Worm (Caenorhabditis elegans) whole organism, late embryonic: ENCODE results near the gene csn-4.

Experiments
- ama-1 ChIP-seq: fragments of 150-350 bp; optimal IDR thresholded peaks from 2 replicates; lab custom pipeline; 2014
- pros-1 ChIP-seq: fragments of 150-350 bp; optimal IDR thresholded peaks from 2 replicates; lab custom pipeline; 2014; ENCODE audit warnings: missing biosample characterization, missing genetic modification reagents, missing genetic modification characterization

DNA sequence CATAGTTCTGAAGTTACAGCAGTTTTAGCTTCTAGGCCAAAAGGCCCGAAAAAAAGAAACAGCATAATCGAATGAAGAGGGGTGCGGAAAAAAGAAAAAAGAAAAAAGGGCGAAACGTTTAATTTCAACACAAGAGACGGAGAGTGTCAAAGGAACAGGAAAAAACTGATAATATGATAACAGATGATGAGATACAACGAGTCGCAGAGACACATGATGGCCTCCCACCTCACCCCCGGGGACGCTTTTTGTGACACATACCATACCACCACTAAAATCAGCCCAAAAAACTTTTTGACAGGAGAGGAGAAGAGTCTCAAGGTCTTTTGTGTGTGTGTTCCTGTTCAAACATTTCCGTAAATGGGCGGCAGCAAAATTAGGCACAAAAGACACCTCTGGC is 51.7 kb downstream of the csn-4 start:
- TF ChIP-seq ama-1 (lab: Kevin White, UChicago) (no peak), pros-1 (tag; lab: Kevin White, UChicago) (no peak)
